Worm (Caenorhabditis elegans) whole organism, early embryonic: ENCODE measurements around the gene F56B3.4.

Experiments used
- B0310.2 ChIP-seq: sonication (generic microtip); optimal IDR thresholded peaks from 2 replicates; lab custom pipeline; 2016; ENCODE audit warnings: mild to moderate bottlenecking, missing genetic modification characterization, missing compliant biosample characterization
- F13C5.2 ChIP-seq: sonication (generic microtip); optimal IDR thresholded peaks from 2 replicates; lab custom pipeline; 2017; ENCODE audit warnings: mild to moderate bottlenecking, missing genetic modification characterization, inconsistent platforms, missing compliant biosample characterization
- aly-1 ChIP-seq: sonication (generic microtip); optimal IDR thresholded peaks from 2 replicates; lab custom pipeline; 2016; ENCODE audit warnings: missing genetic modification characterization, missing compliant biosample characterization
- ama-1 ChIP-seq: fragments of 150-350 bp; optimal IDR thresholded peaks from 2 replicates; lab custom pipeline; 2014
- ceh-13 ChIP-seq: fragments of 200-800 bp; sonication (Bioruptor generic); optimal IDR thresholded peaks from 2 replicates; lab custom pipeline; 2018; ENCODE audit warnings: mild to moderate bottlenecking, missing genetic modification characterization, missing compliant biosample characterization
- ceh-36 ChIP-seq: sonication (generic microtip); optimal IDR thresholded peaks from 2 replicates; lab custom pipeline; 2016; ENCODE audit warnings: missing genetic modification characterization, inconsistent platforms, missing compliant biosample characterization
- ets-7 ChIP-seq: sonication (generic microtip); optimal IDR thresholded peaks from 2 replicates; lab custom pipeline; 2016; ENCODE audit warnings: missing genotype, missing genetic modification characterization, missing compliant biosample characterization
- flt-1 ChIP-seq: fragments of 200-800 bp; sonication (Bioruptor generic); IDR thresholded peaks from 2 replicates; pipeline ENCODE4 v1.3.6; 2022; ENCODE audit warnings: missing genetic modification characterization, missing compliant biosample characterization
- hmbx-1 ChIP-seq: sonication (generic microtip); optimal IDR thresholded peaks from 2 replicates; lab custom pipeline; 2016; ENCODE audit warnings: mild to moderate bottlenecking, missing genetic modification characterization, missing compliant biosample characterization
- hmg-4 ChIP-seq: fragments of 200-800 bp; sonication (Bioruptor generic); optimal IDR thresholded peaks from 2 replicates; lab custom pipeline; 2018; ENCODE audit warnings: mild to moderate bottlenecking, missing genetic modification characterization, missing compliant biosample characterization
- hnd-1 ChIP-seq: sonication (generic microtip); optimal IDR thresholded peaks from 2 replicates; lab custom pipeline; 2016; ENCODE audit warnings: missing genetic modification characterization, missing compliant biosample characterization
- pes-1 ChIP-seq: fragments of 200-800 bp; sonication (Bioruptor generic); IDR thresholded peaks from 2 replicates; pipeline ENCODE4 v1.3.6; 2022; ENCODE audit warnings: missing genetic modification reagents, missing genetic modification characterization, missing compliant biosample characterization
- scrt-1 ChIP-seq: fragments of 200-800 bp; sonication (Bioruptor generic); IDR thresholded peaks from 2 replicates; pipeline ENCODE4 v1.3.6; 2022; ENCODE audit warnings: missing genetic modification characterization, missing compliant biosample characterization
- sea-1 ChIP-seq: fragments of 200-800 bp; sonication (Bioruptor generic); conservative IDR thresholded peaks from 2 replicates; pipeline ENCODE4 v1.3.6; 2022; ENCODE audit warnings: missing genetic modification characterization, missing compliant biosample characterization
- tbx-11 ChIP-seq: fragments of 200-800 bp; sonication (Bioruptor generic); IDR thresholded peaks from 2 replicates; pipeline ENCODE4 v1.3.6; 2022; ENCODE audit warnings: missing genetic modification characterization, missing compliant biosample characterization
- tbx-37 ChIP-seq: fragments of 200-800 bp; sonication (Bioruptor generic); conservative IDR thresholded peaks from 2 replicates; pipeline ENCODE4 v1.3.6; 2022; ENCODE audit warnings: missing genetic modification reagents, missing genetic modification characterization, missing compliant biosample characterization
- tra-4 ChIP-seq: sonication (generic microtip); optimal IDR thresholded peaks from 2 replicates; lab custom pipeline; 2017; ENCODE audit warnings: missing genetic modification characterization, missing compliant biosample characterization

Gene F56B3.4

DNA sequence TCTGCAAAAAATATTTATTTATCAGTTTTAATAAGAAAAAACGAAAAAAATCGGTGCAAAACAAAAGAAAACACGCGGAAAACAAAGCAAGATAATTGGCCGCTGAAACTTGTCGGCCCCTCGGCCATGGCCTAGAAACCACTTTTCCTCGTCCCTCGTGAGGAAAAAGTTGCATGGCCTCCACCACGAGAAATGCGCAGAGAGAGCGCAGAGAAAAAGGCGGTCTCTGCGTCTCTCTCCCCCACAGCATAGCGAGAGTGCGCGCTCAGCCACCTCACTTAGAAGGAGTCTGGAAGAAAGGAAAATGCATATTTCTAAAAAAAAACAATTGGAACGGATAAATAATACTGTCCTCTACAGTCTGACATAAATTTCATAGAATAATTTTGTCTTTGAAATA is 19.3 kb upstream of the F56B3.4 start:
- TF ChIP-seq pes-1 (GFP tag; lab: Robert Waterston, UW) (peak; percentile 78), sea-1 (0 out of 2 replicates have a peak, but pooled peaks have one; percentile 24), flt-1 (GFP tag; lab: Robert Waterston, UW) (peak; percentile 63), tbx-11 (GFP tag; lab: Robert Waterston, UW) (peak; percentile 61; the same call in 1 of the 2 replicates)

DNA sequence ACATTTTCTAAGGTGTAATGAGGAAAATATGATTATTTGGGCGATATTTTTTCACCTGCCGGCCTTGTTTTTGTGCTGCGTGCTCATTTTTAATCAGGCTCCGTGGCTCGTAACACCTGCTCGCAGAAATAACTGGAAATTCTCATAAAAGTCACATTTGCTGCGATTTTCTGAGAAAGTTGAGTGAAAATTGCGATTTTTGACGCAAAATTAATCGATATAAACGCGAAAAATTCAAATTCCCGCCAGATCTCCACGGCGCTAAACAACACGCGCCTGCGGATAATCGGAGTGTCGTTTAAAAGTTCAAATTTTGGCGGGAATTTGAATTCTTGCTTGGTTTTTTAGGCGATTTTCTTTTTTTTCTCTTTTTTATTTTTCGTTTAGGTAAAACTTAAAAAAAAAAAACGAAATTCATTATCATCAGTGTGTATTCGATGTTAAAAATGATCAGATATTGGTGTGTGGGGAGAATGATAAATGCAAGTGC is 13.0 kb upstream of the F56B3.4 start, which contains the start of gene Y55F3BL.6:
Y55F3BL.6 (minus strand) TSS at position 51 of the 490 bp plus-strand sequence.
- no peak for TF ChIP-seq ama-1 (lab: Kevin White, UChicago)
- no peak for TF ChIP-seq pes-1 (GFP tag; lab: Robert Waterston, UW)
- TF ChIP-seq ceh-36 (tag; lab: Kevin White, UChicago): no peak
- TF ChIP-seq hmg-4 (GFP tag; lab: Kevin White, UChicago): no peak
- no peak for TF ChIP-seq B0310.2 (tag; lab: Kevin White, UChicago)
- TF ChIP-seq sea-1: no peak
- no peak for TF ChIP-seq hmbx-1
- TF ChIP-seq F13C5.2 (tag; lab: Kevin White, UChicago): no peak
- TF ChIP-seq ceh-13: no peak
- TF ChIP-seq hnd-1: no peak
- no peak for TF ChIP-seq tbx-37 (GFP tag; lab: Robert Waterston, UW)
- TF ChIP-seq tbx-11 (GFP tag; lab: Robert Waterston, UW): no peak
- no peak for TF ChIP-seq scrt-1 (GFP tag; lab: Robert Waterston, UW)
- no peak for TF ChIP-seq ets-7 (tag; lab: Kevin White, UChicago)
- no peak for TF ChIP-seq tra-4
- no peak for TF ChIP-seq aly-1 (tag; lab: Kevin White, UChicago)
- TF ChIP-seq flt-1 (GFP tag; lab: Robert Waterston, UW): no peak

DNA sequence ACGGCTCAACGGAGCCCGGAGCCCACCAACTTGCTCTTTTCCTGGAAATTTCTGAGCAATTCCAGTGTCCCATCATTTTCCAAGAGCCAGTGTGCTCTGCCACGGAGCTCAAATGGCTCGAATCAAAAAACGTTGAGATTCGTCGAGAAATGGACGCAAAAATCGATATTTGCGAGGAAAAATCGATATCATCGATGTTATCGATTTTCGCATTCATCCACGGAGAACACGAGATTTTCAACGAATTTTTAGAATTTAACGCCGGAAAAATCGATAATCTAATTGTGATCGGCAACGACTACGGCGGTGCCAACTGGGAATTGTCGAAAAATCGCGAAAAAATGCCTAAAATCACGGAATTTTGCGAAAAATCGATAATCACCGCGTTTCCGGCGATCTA is 11.6 kb upstream of the F56B3.4 start:
- TF ChIP-seq pes-1 (GFP tag; lab: Robert Waterston, UW) (0 out of 2 replicates have a peak, but pooled peaks have one; percentile 6), hmg-4 (GFP tag; lab: Kevin White, UChicago) (no peak)

DNA sequence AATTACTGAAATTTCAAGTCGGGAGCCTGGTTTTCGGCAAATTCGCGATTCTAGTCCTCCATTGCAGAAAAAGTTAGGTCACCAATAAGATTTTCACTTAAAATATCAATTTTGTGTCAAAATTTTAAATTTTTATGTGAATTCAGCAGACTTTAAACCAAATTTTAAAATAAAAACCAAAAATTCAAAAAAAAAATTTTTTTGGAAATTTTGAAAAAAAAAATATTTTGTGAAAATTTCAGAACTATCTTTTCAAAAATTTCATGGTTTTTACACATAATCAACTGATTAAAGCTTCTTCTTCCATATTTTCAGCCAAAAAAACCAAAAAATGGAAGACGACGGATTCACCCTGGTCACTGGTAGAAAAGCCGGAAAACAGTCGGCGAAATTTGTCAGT is 10.7 kb upstream of the F56B3.4 start, which contains the start of gene Y55F3BL.4:
Y55F3BL.4 (plus strand) TSS at position 301 of the 400 bp plus-strand sequence.
- no peak for TF ChIP-seq flt-1 (GFP tag; lab: Robert Waterston, UW)
- TF ChIP-seq ceh-36 (tag; lab: Kevin White, UChicago): no peak
- no peak for TF ChIP-seq hmg-4 (GFP tag; lab: Kevin White, UChicago)
- TF ChIP-seq tbx-11 (GFP tag; lab: Robert Waterston, UW): no peak
- TF ChIP-seq tbx-37 (GFP tag; lab: Robert Waterston, UW): no peak
- TF ChIP-seq scrt-1 (GFP tag; lab: Robert Waterston, UW): no peak
- TF ChIP-seq hmbx-1: no peak
- TF ChIP-seq pes-1 (GFP tag; lab: Robert Waterston, UW): no peak
- TF ChIP-seq tra-4: no peak
- TF ChIP-seq ama-1 (lab: Kevin White, UChicago): no peak
- no peak for TF ChIP-seq ceh-13
- no peak for TF ChIP-seq ets-7 (tag; lab: Kevin White, UChicago)
- no peak for TF ChIP-seq F13C5.2 (tag; lab: Kevin White, UChicago)
- TF ChIP-seq B0310.2 (tag; lab: Kevin White, UChicago): no peak
- TF ChIP-seq sea-1: no peak
- TF ChIP-seq hnd-1: no peak
- TF ChIP-seq aly-1 (tag; lab: Kevin White, UChicago): no peak

DNA sequence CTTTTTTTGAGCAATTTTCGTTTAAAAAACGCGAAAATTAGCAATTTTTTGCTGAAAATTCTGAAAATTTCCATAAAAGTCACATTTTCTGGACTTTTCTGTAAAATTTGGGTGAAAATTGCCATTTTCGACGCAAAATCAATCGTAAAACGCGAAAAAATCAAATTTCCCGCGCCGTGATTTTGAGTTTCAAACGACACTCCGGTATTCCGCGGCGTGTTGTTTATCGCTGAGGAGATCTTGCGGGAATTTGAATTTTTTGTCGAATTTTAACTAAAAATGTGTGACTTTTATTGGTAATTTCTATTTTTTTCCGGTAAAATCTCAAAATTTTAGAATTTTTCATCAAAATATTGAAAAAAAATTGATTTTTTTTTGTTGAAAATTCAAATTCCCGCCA is 7.1 kb upstream of the F56B3.4 start:
- no peak for TF ChIP-seq ceh-36 (tag; lab: Kevin White, UChicago)
- TF ChIP-seq ets-7 (tag; lab: Kevin White, UChicago): no peak
- no peak for TF ChIP-seq tbx-37 (GFP tag; lab: Robert Waterston, UW)
- no peak for TF ChIP-seq hmbx-1
- TF ChIP-seq ceh-13: no peak
- TF ChIP-seq hmg-4 (GFP tag; lab: Kevin White, UChicago): no peak
- TF ChIP-seq hnd-1: no peak
- no peak for TF ChIP-seq pes-1 (GFP tag; lab: Robert Waterston, UW)
- no peak for TF ChIP-seq aly-1 (tag; lab: Kevin White, UChicago)
- no peak for TF ChIP-seq F13C5.2 (tag; lab: Kevin White, UChicago)

DNA sequence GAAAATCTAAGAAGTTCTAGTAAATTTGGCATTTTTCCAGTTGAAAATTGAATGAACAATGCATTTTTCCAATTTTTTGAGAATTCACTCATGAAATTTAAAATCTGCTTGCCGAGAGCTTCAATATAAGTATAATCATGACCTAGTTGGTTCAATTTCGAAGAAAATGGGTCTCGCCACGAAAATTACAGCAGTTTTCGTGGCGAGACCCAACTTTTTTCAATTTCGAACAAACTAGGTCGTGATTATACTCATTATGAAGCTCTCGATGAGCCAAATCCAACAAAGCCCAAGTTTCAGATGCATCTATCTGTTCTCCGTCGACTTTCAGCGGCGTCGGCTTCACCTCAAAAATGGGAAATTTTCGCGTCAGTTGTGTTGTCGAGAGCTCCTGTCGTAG is 6.4 kb upstream of the F56B3.4 start, which contains the start of gene mrpl-46:
mrpl-46 (plus strand) TSS at position 301 of the 400 bp plus-strand sequence.
- TF ChIP-seq hnd-1 (no peak), hmbx-1 (no peak), ets-7 (tag; lab: Kevin White, UChicago) (no peak), tra-4 (no peak), tbx-11 (GFP tag; lab: Robert Waterston, UW) (no peak), scrt-1 (GFP tag; lab: Robert Waterston, UW) (no peak), sea-1 (no peak), flt-1 (GFP tag; lab: Robert Waterston, UW) (no peak), B0310.2 (tag; lab: Kevin White, UChicago) (no peak), pes-1 (GFP tag; lab: Robert Waterston, UW) (no peak), hmg-4 (GFP tag; lab: Kevin White, UChicago) (no peak), F13C5.2 (tag; lab: Kevin White, UChicago) (no peak), ama-1 (lab: Kevin White, UChicago) (no peak), aly-1 (tag; lab: Kevin White, UChicago) (no peak), ceh-36 (tag; lab: Kevin White, UChicago) (no peak), tbx-37 (GFP tag; lab: Robert Waterston, UW) (no peak), ceh-13 (no peak)

DNA sequence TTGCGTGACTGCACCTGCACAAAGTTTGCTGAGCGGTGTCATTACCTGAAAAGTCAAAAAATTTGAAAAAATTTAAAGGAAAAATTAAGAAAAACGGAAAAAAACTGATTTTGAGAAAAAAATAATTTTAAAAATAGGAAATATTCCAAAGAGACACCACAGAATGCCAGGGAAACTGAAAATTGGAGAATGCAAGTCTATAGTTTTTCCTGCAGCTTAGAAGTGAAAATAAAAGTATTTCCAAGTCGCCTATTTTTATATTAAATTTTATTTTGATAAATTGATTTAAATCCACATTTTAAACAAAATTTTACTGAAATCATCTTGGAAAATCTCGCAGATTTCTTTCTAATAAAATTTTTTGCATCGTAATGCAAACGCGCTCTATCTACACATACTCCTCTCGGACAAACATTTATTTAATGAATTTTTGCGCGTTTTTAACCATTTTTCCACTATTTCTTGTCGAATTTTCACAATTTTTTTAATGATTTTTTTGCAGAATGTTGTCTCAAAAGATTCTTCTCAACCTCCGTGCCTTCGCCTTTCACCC is 2.5 kb upstream of the F56B3.4 start, which contains the start of the genes F56B3.11 and ech-5:
F56B3.11 (minus strand) TSS at position 51 of the 553 bp plus-strand sequence.
ech-5 (plus strand) TSS at position 503 of the 553 bp plus-strand sequence.
- peak; percentile 37 for TF ChIP-seq hnd-1
- TF ChIP-seq tra-4: no peak
- peak; percentile 70 for TF ChIP-seq F13C5.2 (tag; lab: Kevin White, UChicago)
- no peak for TF ChIP-seq tbx-11 (GFP tag; lab: Robert Waterston, UW)
- TF ChIP-seq flt-1 (GFP tag; lab: Robert Waterston, UW): no peak
- TF ChIP-seq ets-7 (tag; lab: Kevin White, UChicago): no peak
- no peak for TF ChIP-seq tbx-37 (GFP tag; lab: Robert Waterston, UW)
- no peak for TF ChIP-seq aly-1 (tag; lab: Kevin White, UChicago)
- peak; percentile 53; the same call in 1 of the 2 replicates for TF ChIP-seq pes-1 (GFP tag; lab: Robert Waterston, UW)
- no peak for TF ChIP-seq sea-1
- TF ChIP-seq ceh-36 (tag; lab: Kevin White, UChicago): no peak
- peak; percentile 42 for TF ChIP-seq hmbx-1
- no peak for TF ChIP-seq B0310.2 (tag; lab: Kevin White, UChicago)
- TF ChIP-seq scrt-1 (GFP tag; lab: Robert Waterston, UW): no peak
- TF ChIP-seq ama-1 (lab: Kevin White, UChicago): no peak
- TF ChIP-seq hmg-4 (GFP tag; lab: Kevin White, UChicago): no peak
- TF ChIP-seq ceh-13: peak; percentile 33
